Fruit fly (Drosophila melanogaster) whole organism, wandering third instar larva: ENCODE data around the gene aus.

Experiments used
- Abd-B ChIP-seq: fragments of >200 bp; optimal IDR thresholded peaks from 2 replicates; lab custom pipeline; 2017; ENCODE audit warnings: missing biosample characterization, missing genetic modification characterization
- CG32264 ChIP-seq: fragments of 200-800 bp; sonication (Bioruptor generic); optimal IDR thresholded peaks from 2 replicates; lab custom pipeline; 2016; ENCODE audit warnings: missing biosample characterization, missing genetic modification characterization
- CG9705 ChIP-seq: fragments of 200-800 bp; sonication (Bioruptor generic); optimal IDR thresholded peaks from 2 replicates; lab custom pipeline; 2018; ENCODE audit warnings: missing biosample characterization, mild to moderate bottlenecking, missing genetic modification characterization
- CrebA ChIP-seq: fragments of 200-800 bp; sonication (Bioruptor generic); optimal IDR thresholded peaks from 2 replicates; lab custom pipeline; 2016; ENCODE audit warnings: missing biosample characterization, mild to moderate bottlenecking, missing genetic modification characterization, borderline replicate concordance
- Dfd ChIP-seq: fragments of >200 bp; optimal IDR thresholded peaks from 2 replicates; lab custom pipeline; 2017; ENCODE audit warnings: missing biosample characterization, missing genetic modification characterization
- Dif ChIP-seq: fragments of 200-275, 200-300 bp; sonication (Bioruptor generic); optimal IDR thresholded peaks from 2 replicates; lab custom pipeline; 2018; ENCODE audit warnings: missing biosample characterization, missing genetic modification characterization; ENCODE audit not compliant: partially characterized antibody
- GATAd ChIP-seq: sonication (Bioruptor generic); optimal IDR thresholded peaks from 2 replicates; lab custom pipeline; 2016; ENCODE audit warnings: missing biosample characterization, missing genetic modification characterization
- HLH106 ChIP-seq: fragments of 200-800 bp; optimal IDR thresholded peaks from 3 replicates; lab custom pipeline; 2019; ENCODE audit warnings: missing biosample characterization, mild to moderate bottlenecking, missing genetic modification characterization, moderate library complexity
- Hnf4 ChIP-seq: fragments of 200-800 bp; sonication (Bioruptor generic); optimal IDR thresholded peaks from 2 replicates; lab custom pipeline; 2016; ENCODE audit warnings: missing biosample characterization, mild to moderate bottlenecking, missing genetic modification characterization
- Hr78 ChIP-seq: fragments of >200 bp; optimal IDR thresholded peaks from 2 replicates; lab custom pipeline; 2017; ENCODE audit warnings: missing biosample characterization, missing genetic modification characterization
- Hr83 ChIP-seq: fragments of 200-300 bp; sonication (Bioruptor generic); optimal IDR thresholded peaks from 2 replicates; lab custom pipeline; 2016; ENCODE audit warnings: missing biosample characterization, mild to moderate bottlenecking, missing genetic modification characterization, moderate library complexity; ENCODE audit not compliant: poor library complexity, severe bottlenecking
- Jra ChIP-seq: sonication (Bioruptor generic); optimal IDR thresholded peaks from 2 replicates; lab custom pipeline; 2016; ENCODE audit warnings: missing biosample characterization, missing genetic modification characterization
- Mio ChIP-seq: sonication (Bioruptor generic); optimal IDR thresholded peaks from 2 replicates; lab custom pipeline; 2016; ENCODE audit warnings: missing biosample characterization, missing genetic modification characterization
- Myc ChIP-seq: fragments of >200 bp; optimal IDR thresholded peaks from 2 replicates; lab custom pipeline; 2017
- N ChIP-seq: fragments of >200 bp; optimal IDR thresholded peaks from 2 replicates; lab custom pipeline; 2018; ENCODE audit warnings: missing biosample characterization, missing external identifiers, missing genetic modification characterization
- OdsH ChIP-seq: fragments of 200-800 bp; sonication (Bioruptor generic); optimal IDR thresholded peaks from 2 replicates; lab custom pipeline; 2016; ENCODE audit warnings: missing biosample characterization, mild to moderate bottlenecking, missing genetic modification characterization
- Rel ChIP-seq, 2 experiments: fragments of 200-800 bp; sonication (Bioruptor generic) in 1 of 2; optimal IDR thresholded peaks; 2 replicates in 1 of 2; 3 replicates in 1 of 2; lab custom pipeline; 2016 to 2019; ENCODE audit warnings: mild to moderate bottlenecking in 2 of 2, missing biosample characterization in 2 of 2, missing genetic modification characterization in 2 of 2, moderate library complexity in 1 of 2
- Sp1 ChIP-seq: fragments of 200-800 bp; sonication (Bioruptor generic); optimal IDR thresholded peaks from 3 replicates; lab custom pipeline; 2019; ENCODE audit warnings: missing biosample characterization, mild to moderate bottlenecking, missing genetic modification characterization, moderate library complexity
- Vsx2 ChIP-seq: fragments of 200-300, 225-300 bp; sonication (Bioruptor generic); optimal IDR thresholded peaks from 2 replicates; lab custom pipeline; 2018; ENCODE audit warnings: missing biosample characterization, missing genetic modification characterization; ENCODE audit not compliant: partially characterized antibody
- br ChIP-seq: fragments of 200-800 bp; sonication (Bioruptor generic); optimal IDR thresholded peaks from 2 replicates; lab custom pipeline; 2016; ENCODE audit warnings: missing biosample characterization, missing genetic modification characterization
- brk ChIP-seq: fragments of 200-800 bp; sonication (Bioruptor generic); optimal IDR thresholded peaks from 2 replicates; lab custom pipeline; 2016; ENCODE audit warnings: missing biosample characterization, mild to moderate bottlenecking, missing genetic modification characterization
- dl ChIP-seq, 2 experiments: fragments of 175-275, 200-275 bp in 1 of 2; fragments of 200-275 bp in 1 of 2; sonication (Bioruptor generic); optimal IDR thresholded peaks; lab custom pipeline; 2018; ENCODE audit warnings: mild to moderate bottlenecking in 2 of 2, missing biosample characterization in 2 of 2, missing genetic modification characterization in 2 of 2, moderate library complexity in 2 of 2; ENCODE audit not compliant: partially characterized antibody in 2 of 2, insufficient read depth in 1 of 2
- dmrt93B ChIP-seq: fragments of 200-800 bp; sonication (Bioruptor generic); optimal IDR thresholded peaks from 2 replicates; lab custom pipeline; 2018; ENCODE audit warnings: missing biosample characterization, mild to moderate bottlenecking, missing genetic modification characterization
- dsf ChIP-seq: sonication (Bioruptor generic); optimal IDR thresholded peaks from 2 replicates; lab custom pipeline; 2016; ENCODE audit warnings: missing biosample characterization, missing genetic modification characterization, borderline replicate concordance
- ey ChIP-seq: fragments of 200-800 bp; sonication (Bioruptor generic); optimal IDR thresholded peaks from 2 replicates; lab custom pipeline; 2016; ENCODE audit warnings: missing biosample characterization, missing genetic modification characterization
- foxo ChIP-seq, 2 experiments: fragments of 200-800 bp; sonication (Bioruptor generic); optimal IDR thresholded peaks; 2 replicates in 1 of 2; 3 replicates in 1 of 2; lab custom pipeline; 2016 to 2017; ENCODE audit warnings: missing biosample characterization in 2 of 2, missing genetic modification characterization in 2 of 2
- fru ChIP-seq: fragments of 200-800 bp; sonication (Bioruptor generic); optimal IDR thresholded peaks from 3 replicates; lab custom pipeline; 2016; ENCODE audit warnings: missing biosample characterization, mild to moderate bottlenecking, missing genetic modification characterization
- h ChIP-seq: fragments of 200-800 bp; sonication (Bioruptor generic); optimal IDR thresholded peaks from 3 replicates; lab custom pipeline; 2016; ENCODE audit warnings: missing biosample characterization, mild to moderate bottlenecking, missing genetic modification characterization
- jim ChIP-seq: fragments of 175-275, 200-325 bp; sonication (Bioruptor generic); optimal IDR thresholded peaks from 2 replicates; lab custom pipeline; 2016; ENCODE audit warnings: missing biosample characterization, mild to moderate bottlenecking, missing genetic modification characterization
- lola ChIP-seq: fragments of >200 bp; optimal IDR thresholded peaks from 2 replicates; lab custom pipeline; 2017; ENCODE audit warnings: missing biosample characterization, missing genetic modification characterization
- pan ChIP-seq: fragments of >200 bp; optimal IDR thresholded peaks from 2 replicates; lab custom pipeline; 2017
- psq ChIP-seq: fragments of 200-800 bp; sonication (Bioruptor generic); optimal IDR thresholded peaks from 3 replicates; lab custom pipeline; 2017; ENCODE audit warnings: missing biosample characterization, mild to moderate bottlenecking, missing genetic modification characterization, moderate library complexity
- rgr ChIP-seq: fragments of 200-800 bp; sonication (Bioruptor generic); optimal IDR thresholded peaks from 3 replicates; lab custom pipeline; 2016; ENCODE audit warnings: missing biosample characterization, mild to moderate bottlenecking, missing genetic modification characterization
- sage ChIP-seq: fragments of 200-800 bp; sonication (Bioruptor generic); optimal IDR thresholded peaks from 2 replicates; lab custom pipeline; 2016; ENCODE audit warnings: missing biosample characterization, mild to moderate bottlenecking, missing genetic modification characterization
- sv ChIP-seq: fragments of 200-800 bp; sonication (Bioruptor generic); optimal IDR thresholded peaks from 3 replicates; lab custom pipeline; 2016; ENCODE audit warnings: missing biosample characterization, missing genetic modification characterization
- tai ChIP-seq: sonication (Bioruptor generic); optimal IDR thresholded peaks from 2 replicates; lab custom pipeline; 2016; ENCODE audit warnings: missing biosample characterization, missing genetic modification characterization
- usp ChIP-seq: fragments of >200 bp; optimal IDR thresholded peaks from 2 replicates; lab custom pipeline; 2017; ENCODE audit warnings: missing biosample characterization, missing genetic modification characterization
- woc ChIP-seq: sonication (Bioruptor generic); optimal IDR thresholded peaks from 2 replicates; lab custom pipeline; 2016; ENCODE audit warnings: missing biosample characterization, mild to moderate bottlenecking, missing genetic modification characterization

aus gene

DNA sequence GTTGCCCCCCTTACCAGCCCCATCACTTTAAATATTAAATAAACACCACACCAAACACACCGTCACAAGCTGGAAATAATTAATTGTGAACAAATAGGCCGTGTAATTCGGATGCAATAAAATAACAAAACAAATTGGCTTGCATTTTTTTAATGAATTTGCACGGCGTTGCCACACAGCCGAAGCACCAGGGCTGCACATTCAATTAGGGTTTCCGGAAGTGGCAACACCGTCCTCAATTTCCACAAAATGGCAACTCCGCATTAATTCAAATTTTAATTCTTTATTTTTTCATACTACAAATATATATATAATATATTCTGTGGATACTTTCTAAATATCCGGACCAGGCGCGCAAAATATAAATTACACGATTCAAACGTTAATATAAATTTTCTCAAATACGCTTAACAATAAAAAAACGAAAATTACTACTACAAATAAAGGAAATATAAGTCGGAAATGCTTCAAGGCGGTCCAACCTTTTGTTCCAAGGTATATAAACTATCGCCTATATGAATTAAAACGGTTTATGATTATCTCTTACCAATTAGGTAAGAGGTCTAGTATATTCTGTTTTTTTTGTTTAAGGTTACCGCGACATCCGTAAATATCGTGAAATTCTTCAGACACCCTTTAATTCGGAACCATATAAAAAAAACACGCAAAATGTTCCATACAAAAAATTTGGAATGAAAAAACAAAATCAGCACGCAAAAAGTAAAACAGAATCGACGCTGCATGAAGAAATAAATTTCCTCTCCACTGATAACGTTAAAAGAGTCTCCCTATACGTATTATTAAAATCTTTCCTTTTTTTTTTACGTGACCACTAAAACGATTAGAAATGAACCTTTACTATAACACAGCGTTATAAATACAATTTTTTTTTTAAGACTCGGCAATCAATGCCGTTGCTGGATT lies 24.3 kb upstream of the aus start:
- TF ChIP-seq sage (GFP tag; lab: Kevin White, UChicago) = no peak
- TF ChIP-seq dmrt93B (GFP tag; lab: Kevin White, UChicago) = no peak
- TF ChIP-seq fru (GFP tag; lab: Kevin White, UChicago) = peak; percentile 7
- no peak for TF ChIP-seq CG32264
- no peak for TF ChIP-seq ey (GFP tag; lab: Kevin White, UChicago)
- peak; percentile 22 for TF ChIP-seq Hr83 (GFP tag; lab: Kevin White, UChicago)
- TF ChIP-seq dl (GFP tag; optimal IDR thresholded peaks at IDR 0.05; lab: Kevin White, UChicago; ENCODE audit: insufficient read depth in 1 of 2, partially characterized antibody in 2 of 2) = no peak
- TF ChIP-seq rgr (GFP tag; lab: Kevin White, UChicago) = no peak
- TF ChIP-seq Dif (GFP tag; lab: Kevin White, UChicago) = no peak
- no peak for TF ChIP-seq usp (GFP tag; lab: Kevin White, UChicago)
- TF ChIP-seq Abd-B (GFP tag; lab: Kevin White, UChicago) = no peak
- TF ChIP-seq woc (GFP tag; lab: Kevin White, UChicago) = no peak
- TF ChIP-seq N (GFP tag; lab: Kevin White, UChicago) = no peak
- peak; percentile 31 for TF ChIP-seq Sp1 (GFP tag; lab: Kevin White, UChicago)
- no peak for TF ChIP-seq CrebA (GFP tag; lab: Kevin White, UChicago)
- TF ChIP-seq sv (GFP tag; lab: Kevin White, UChicago) = peak; percentile 8
- TF ChIP-seq GATAd = no peak
- TF ChIP-seq Hr78 (GFP tag; lab: Kevin White, UChicago) = no peak
- peak; percentile 16 for TF ChIP-seq Hnf4 (GFP tag; lab: Kevin White, UChicago)
- TF ChIP-seq psq (GFP tag; lab: Kevin White, UChicago) = no peak
- peak; percentile 67 for TF ChIP-seq Jra (GFP tag; lab: Kevin White, UChicago)
- no peak for TF ChIP-seq brk (GFP tag; lab: Kevin White, UChicago)
- TF ChIP-seq jim = no peak
- peak; percentile 65 for TF ChIP-seq Vsx2 (GFP tag; lab: Kevin White, UChicago)
- TF ChIP-seq Rel (GFP tag; optimal IDR thresholded peaks at IDR 0.05; lab: Kevin White, UChicago) = no peak
- TF ChIP-seq Rel (tag; optimal IDR thresholded peaks at IDR 0.05; lab: Kevin White, UChicago) = peak; percentile 41
- no peak for TF ChIP-seq Mio (GFP tag; lab: Kevin White, UChicago)
- peak; percentile 8 for TF ChIP-seq h (GFP tag; lab: Kevin White, UChicago)
- no peak for TF ChIP-seq tai (GFP tag; lab: Kevin White, UChicago)
- no peak for TF ChIP-seq pan (lab: Kevin White, UChicago)
- peak; percentile 23 for TF ChIP-seq Myc
- no peak for TF ChIP-seq br (GFP tag; lab: Kevin White, UChicago)
- no peak for TF ChIP-seq dsf (GFP tag; lab: Kevin White, UChicago)
- TF ChIP-seq HLH106 (tag; lab: Kevin White, UChicago) = peak; percentile 51
- no peak for TF ChIP-seq OdsH
- TF ChIP-seq foxo (GFP tag; optimal IDR thresholded peaks at IDR 0.05; lab: Kevin White, UChicago) = peak in 1 of 2 experiments; percentile 45
- no peak for TF ChIP-seq Dfd (GFP tag; lab: Kevin White, UChicago)
- TF ChIP-seq lola = no peak
- peak; percentile 72 for TF ChIP-seq CG9705 (GFP tag; lab: Kevin White, UChicago)

- TF ChIP-seq sv (GFP tag; lab: Kevin White, UChicago) = no peak
- no peak for TF ChIP-seq Abd-B (GFP tag; lab: Kevin White, UChicago)
- no peak for TF ChIP-seq sage (GFP tag; lab: Kevin White, UChicago)
- TF ChIP-seq tai (GFP tag; lab: Kevin White, UChicago) = no peak
- no peak for TF ChIP-seq dmrt93B (GFP tag; lab: Kevin White, UChicago)
- no peak for TF ChIP-seq Dif (GFP tag; lab: Kevin White, UChicago)
- TF ChIP-seq GATAd = no peak
- TF ChIP-seq Vsx2 (GFP tag; lab: Kevin White, UChicago) = no peak
- TF ChIP-seq Myc = no peak
- TF ChIP-seq pan (lab: Kevin White, UChicago) = no peak
- TF ChIP-seq Jra (GFP tag; lab: Kevin White, UChicago) = no peak
- TF ChIP-seq Sp1 (GFP tag; lab: Kevin White, UChicago) = no peak
- TF ChIP-seq rgr (GFP tag; lab: Kevin White, UChicago) = no peak
- no peak for TF ChIP-seq OdsH
- no peak for TF ChIP-seq Hr78 (GFP tag; lab: Kevin White, UChicago)
- TF ChIP-seq, all 38 proteins: peak for 0
These were observed 19.0 kb upstream of the aus start for dm6 chr3R:21368444-21368843.
